Worm (Caenorhabditis elegans): Measurements from ENCODE around the gene msi-1.
A peak's percentile ranks its signal among the peaks of the same experiment; 100 is the strongest.

Gene msi-1

DNA sequence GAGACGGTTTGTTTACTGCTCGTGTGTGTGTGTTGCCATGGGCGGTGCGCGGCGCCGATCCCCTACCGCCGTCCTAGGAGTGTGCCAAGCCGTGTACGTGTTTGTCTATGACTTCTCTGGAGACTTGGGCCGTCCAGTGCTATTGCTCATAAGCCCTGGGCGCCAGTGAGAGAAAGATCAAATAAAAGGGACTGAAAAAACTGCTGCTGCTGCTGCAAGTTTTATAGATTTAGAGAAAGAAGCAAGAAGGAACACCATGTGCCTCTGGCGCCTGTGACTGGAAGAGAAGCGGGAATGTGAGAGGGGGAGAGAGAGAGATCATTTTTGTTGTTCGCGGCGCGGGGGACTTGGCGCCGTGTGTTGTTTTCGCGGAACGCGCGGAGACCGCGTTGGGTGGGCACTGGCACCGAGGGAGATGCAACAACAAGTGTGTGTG, 7.9 kb upstream of the msi-1 start:
- TF ChIP-seq ZK546.5 (tag; optimal IDR thresholded peaks at IDR 0.05) (no peak), mab-5 (tag; optimal IDR thresholded peaks at IDR 0.05) (no peak), fos-1 (tag; optimal IDR thresholded peaks at IDR 0.05) (peak; percentile 0), Y55F3AM.14 (GFP tag; optimal IDR thresholded peaks at IDR 0.05) (peak; percentile 14), blmp-1 (tag; optimal IDR thresholded peaks at IDR 0.05; ENCODE audit: insufficient read depth) (no peak), peb-1 (tag; optimal IDR thresholded peaks at IDR 0.05) (no peak), zag-1 (tag; optimal IDR thresholded peaks at IDR 0.05) (no peak), nhr-129 (tag; optimal IDR thresholded peaks at IDR 0.05) (peak; percentile 45), lin-11 (tag; optimal IDR thresholded peaks at IDR 0.05) (peak; percentile 13), elt-1 (tag; optimal IDR thresholded peaks at IDR 0.05) (no peak), nhr-10 (tag; optimal IDR thresholded peaks at IDR 0.05) (no peak), sem-4 (tag; optimal IDR thresholded peaks at IDR 0.05) (no peak), mdl-1 (tag; optimal IDR thresholded peaks at IDR 0.05) (peak in 1 of 2 experiments; percentile 35), lsy-2 (tag; optimal IDR thresholded peaks at IDR 0.05) (peak in 1 of 2 experiments; percentile 34), nhr-21 (tag; optimal IDR thresholded peaks at IDR 0.05) (no peak), sma-9 (GFP tag; optimal IDR thresholded peaks at IDR 0.05) (peak; percentile 12), sma-9 (tag; optimal IDR thresholded peaks at IDR 0.05) (no peak), elt-3 (tag; optimal IDR thresholded peaks at IDR 0.05) (no peak), C34F6.9 (tag; optimal IDR thresholded peaks at IDR 0.05) (peak; percentile 8), nhr-11 (tag; optimal IDR thresholded peaks at IDR 0.05) (no peak), nhr-77 (tag; optimal IDR thresholded peaks at IDR 0.05) (no peak), egl-27 (tag; optimal IDR thresholded peaks at IDR 0.05) (no peak), F13H6.1 (tag; optimal IDR thresholded peaks at IDR 0.05) (peak; percentile 82)

- no peak for TF ChIP-seq nhr-237 (tag; optimal IDR thresholded peaks at IDR 0.05)
- peak; percentile 41 for TF ChIP-seq sma-3 (GFP tag; optimal IDR thresholded peaks at IDR 0.05)
- TF ChIP-seq mab-5 (tag; optimal IDR thresholded peaks at IDR 0.05) = no peak
- no peak for TF ChIP-seq alr-1 (tag; optimal IDR thresholded peaks at IDR 0.05)
- TF ChIP-seq nhr-21 (tag; optimal IDR thresholded peaks at IDR 0.05) = no peak
- peak; percentile 55 for TF ChIP-seq nhr-129 (tag; optimal IDR thresholded peaks at IDR 0.05)
- TF ChIP-seq C34F6.9 (tag; optimal IDR thresholded peaks at IDR 0.05) = peak; percentile 64
- peak; percentile 17 for TF ChIP-seq gmeb-1 (tag; optimal IDR thresholded peaks at IDR 0.05)
- TF ChIP-seq ceh-16 (tag; optimal IDR thresholded peaks at IDR 0.05) = no peak
- no peak for TF ChIP-seq unc-62 (GFP tag; optimal IDR thresholded peaks at IDR 0.05)
- TF ChIP-seq ztf-11 (tag; optimal IDR thresholded peaks at IDR 0.05) = no peak
- TF ChIP-seq sem-4 (tag; optimal IDR thresholded peaks at IDR 0.05) = peak; percentile 65
- no peak for TF ChIP-seq nhr-6 (tag; optimal IDR thresholded peaks at IDR 0.05)
- TF ChIP-seq mdl-1 (tag; optimal IDR thresholded peaks at IDR 0.05) = peak; percentile 25 to 45
- no peak for TF ChIP-seq lin-39 (tag; optimal IDR thresholded peaks at IDR 0.05)
- TF ChIP-seq lin-11 (tag; optimal IDR thresholded peaks at IDR 0.05) = no peak
- no peak for TF ChIP-seq egl-27 (tag; optimal IDR thresholded peaks at IDR 0.05)
- TF ChIP-seq nhr-25 (tag; optimal IDR thresholded peaks at IDR 0.05) = peak; percentile 62
- TF ChIP-seq ZK546.5 (tag; optimal IDR thresholded peaks at IDR 0.05) = no peak
- no peak for TF ChIP-seq elt-3 (tag; optimal IDR thresholded peaks at IDR 0.05)
- no peak for TF ChIP-seq R02D3.7 (tag; optimal IDR thresholded peaks at IDR 0.05)
- TF ChIP-seq fos-1 (tag; optimal IDR thresholded peaks at IDR 0.05) = peak; percentile 14
- no peak for TF ChIP-seq skn-1 (tag; optimal IDR thresholded peaks at IDR 0.05)
- TF ChIP-seq ceh-82 (tag; optimal IDR thresholded peaks at IDR 0.05) = no peak
- peak; percentile 33 to 48 for TF ChIP-seq lsy-2 (tag; optimal IDR thresholded peaks at IDR 0.05)
- TF ChIP-seq zag-1 (tag; optimal IDR thresholded peaks at IDR 0.05) = no peak
- TF ChIP-seq peb-1 (tag; optimal IDR thresholded peaks at IDR 0.05) = no peak
- no peak for TF ChIP-seq nhr-12 (tag; optimal IDR thresholded peaks at IDR 0.05)
- TF ChIP-seq nhr-10 (tag; optimal IDR thresholded peaks at IDR 0.05) = no peak
- no peak for TF ChIP-seq snpc-4 (tag; optimal IDR thresholded peaks at IDR 0.05)
- TF ChIP-seq unc-55 (GFP tag; optimal IDR thresholded peaks at IDR 0.05) = peak; percentile 69
- TF ChIP-seq ama-1 (optimal IDR thresholded peaks at IDR 0.05) = no peak
- no peak for TF ChIP-seq blmp-1 (tag; optimal IDR thresholded peaks at IDR 0.05; ENCODE audit: insufficient read depth)
- TF ChIP-seq dmd-4 (tag; optimal IDR thresholded peaks at IDR 0.05) = no peak
- no peak for TF ChIP-seq unc-39 (tag; optimal IDR thresholded peaks at IDR 0.05)
- TF ChIP-seq nhr-23 (tag; optimal IDR thresholded peaks at IDR 0.05) = no peak
- no peak for TF ChIP-seq mbf-1 (tag; optimal IDR thresholded peaks at IDR 0.05)
- TF ChIP-seq ztf-4 (tag; optimal IDR thresholded peaks at IDR 0.05) = peak; percentile 27
- TF ChIP-seq nhr-11 (tag; optimal IDR thresholded peaks at IDR 0.05) = no peak
- TF ChIP-seq elt-1 (tag; optimal IDR thresholded peaks at IDR 0.05) = no peak
- TF ChIP-seq ztf-1 (GFP tag; conservative IDR thresholded peaks at IDR 0.05) = no peak
- TF ChIP-seq Y55F3AM.14 (GFP tag; optimal IDR thresholded peaks at IDR 0.05) = no peak
- peak; percentile 54 for TF ChIP-seq sma-9 (GFP tag; optimal IDR thresholded peaks at IDR 0.05)
- no peak for TF ChIP-seq sma-9 (tag; optimal IDR thresholded peaks at IDR 0.05)
- TF ChIP-seq lin-13 (GFP tag; optimal IDR thresholded peaks at IDR 0.05) = peak; percentile 38
- TF ChIP-seq crh-2 (tag; optimal IDR thresholded peaks at IDR 0.05) = peak; percentile 71
- TF ChIP-seq F13H6.1 (tag; optimal IDR thresholded peaks at IDR 0.05) = peak; percentile 89
- no peak for TF ChIP-seq nhr-77 (tag; optimal IDR thresholded peaks at IDR 0.05)
- TF ChIP-seq aly-2 (tag; optimal IDR thresholded peaks at IDR 0.05) = no peak
Measured at ce11 chrIII:3979980-3980631, 3.9 kb upstream of the msi-1 start.

Data from whole organism, L2 larva.